Fruit fly (Drosophila melanogaster) whole organism: ENCODE results near the gene Eh.

Experiments used
- CG8478 ChIP-seq: fragments of >200 bp; optimal IDR thresholded peaks from 2 replicates; lab custom pipeline; 2018; ENCODE audit warnings: inconsistent platforms
- Dll ChIP-seq: fragments of >200 bp; optimal IDR thresholded peaks from 2 replicates; lab custom pipeline; 2017
- EcR ChIP-seq, 2 experiments: fragments of >200 bp; optimal IDR thresholded peaks; 2 replicates each; lab custom pipeline; 2017; ENCODE audit warnings: missing biosample characterization in 2 of 2, missing genetic modification characterization in 2 of 2, missing genetic modification reagents in 2 of 2
- pan ChIP-seq: fragments of >200 bp; optimal IDR thresholded peaks from 2 replicates; lab custom pipeline; 2017
- psq ChIP-seq: fragments of >200 bp; optimal IDR thresholded peaks from 2 replicates; lab custom pipeline; 2017
- usp ChIP-seq: fragments of >200 bp; optimal IDR thresholded peaks from 2 replicates; lab custom pipeline; 2017; ENCODE audit warnings: missing biosample characterization, missing genetic modification characterization, mixed read lengths

Gene Eh

dm6 chr3R:17425417-17425915, 23.2 kb downstream of the Eh start, which contains the start of gene cysu:
cysu (plus strand) TSS chr3R:17425768.
- no peak for TF ChIP-seq EcR (GFP tag; optimal IDR thresholded peaks at IDR 0.05; lab: Kevin White, UChicago)
- no peak for TF ChIP-seq psq (lab: Kevin White, UChicago)
- TF ChIP-seq Dll (lab: Kevin White, UChicago), result no peak
- TF ChIP-seq CG8478 (lab: Kevin White, UChicago), result no peak
- no peak for TF ChIP-seq pan

DNA sequence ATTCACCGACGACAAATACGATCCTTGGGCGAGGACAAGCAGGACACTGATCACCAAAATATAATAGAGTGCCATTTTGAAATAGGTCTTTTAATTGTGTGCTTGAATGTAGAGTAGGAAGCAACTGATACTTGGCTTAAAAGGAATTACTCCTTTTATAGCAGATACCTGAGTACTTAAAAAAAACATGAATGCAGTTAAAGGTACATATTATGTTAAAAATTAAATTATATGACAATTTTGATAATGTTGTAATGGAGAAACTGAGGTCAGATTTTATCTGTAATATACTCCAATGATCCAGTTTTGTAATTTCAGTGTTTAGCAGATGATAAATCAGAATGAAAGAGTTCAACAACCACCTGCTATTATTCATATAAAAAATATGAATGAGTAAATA, 26.6 kb downstream of the Eh start, which contains the start of gene CG14332:
Gene CG14332 (minus strand): TSS at position 101 of the 400 bp plus-strand sequence.
- TF ChIP-seq usp (GFP tag; lab: Kevin White, UChicago) (no peak), Dll (lab: Kevin White, UChicago) (no peak), pan (no peak), EcR (GFP tag; optimal IDR thresholded peaks at IDR 0.05; lab: Kevin White, UChicago) (no peak)

- TF ChIP-seq EcR (GFP tag; optimal IDR thresholded peaks at IDR 0.05; lab: Kevin White, UChicago) (no peak), psq (lab: Kevin White, UChicago) (no peak), usp (GFP tag; lab: Kevin White, UChicago) (no peak), CG8478 (lab: Kevin White, UChicago) (no peak), pan (no peak), Dll (lab: Kevin White, UChicago) (no peak)
Observed at dm6 chr3R:17420338-17420737, 28.3 kb downstream of the Eh start, which contains the start of gene CG42835. CG42835 (plus strand) TSS chr3R:17420638.

DNA sequence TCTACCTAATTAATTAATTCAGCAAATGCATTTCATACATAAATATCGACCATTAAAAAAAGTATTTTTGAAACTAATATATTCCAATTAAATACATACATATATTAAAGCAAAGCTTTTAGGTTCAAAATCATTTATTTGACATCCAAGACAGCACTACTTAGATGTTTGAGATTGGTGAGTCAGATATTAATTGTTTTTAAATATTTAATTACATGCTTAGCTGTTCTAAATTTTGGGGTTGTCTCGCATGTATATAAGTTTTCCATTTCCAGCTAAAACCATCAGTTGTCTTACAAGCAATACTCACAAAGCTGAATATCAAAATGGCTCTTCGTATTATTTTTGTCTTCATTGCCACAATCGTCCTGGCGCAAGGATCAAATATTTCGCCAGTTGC, 30.2 kb downstream of the Eh start, which contains the start of gene CG42834:
Gene CG42834 (plus strand): TSS at position 301 of the 400 bp plus-strand sequence.
- TF ChIP-seq Dll (lab: Kevin White, UChicago), result no peak
- no peak for TF ChIP-seq EcR (GFP tag; optimal IDR thresholded peaks at IDR 0.05; lab: Kevin White, UChicago)
- no peak for TF ChIP-seq pan
- TF ChIP-seq usp (GFP tag; lab: Kevin White, UChicago), result no peak
- no peak for TF ChIP-seq CG8478 (lab: Kevin White, UChicago)
- TF ChIP-seq psq (lab: Kevin White, UChicago), result no peak

DNA sequence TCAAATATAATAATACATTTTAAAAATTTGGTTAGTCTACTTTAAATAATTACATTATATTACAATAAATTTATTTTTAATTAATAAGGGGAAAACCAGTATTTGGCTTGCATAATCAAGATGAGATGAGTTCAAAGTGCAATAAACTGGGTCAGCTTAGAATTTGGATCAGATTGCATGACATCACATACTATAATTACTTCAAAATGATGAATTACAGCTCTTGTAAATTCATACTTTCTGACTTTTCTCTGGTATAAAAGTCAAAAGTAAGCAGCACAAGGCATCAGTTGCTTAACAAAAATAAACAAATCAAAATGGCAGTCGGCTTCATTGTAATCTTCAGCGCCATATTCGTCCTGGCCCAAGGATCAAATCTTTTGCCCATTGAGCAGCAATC, 31.5 kb downstream of the Eh start, which contains the start of gene CG33333:
Gene CG33333 (plus strand): TSS at position 301 of the 400 bp plus-strand sequence.
- no peak for TF ChIP-seq usp (GFP tag; lab: Kevin White, UChicago)
- no peak for TF ChIP-seq pan
- TF ChIP-seq Dll (lab: Kevin White, UChicago), result no peak
- no peak for TF ChIP-seq EcR (GFP tag; optimal IDR thresholded peaks at IDR 0.05; lab: Kevin White, UChicago)
- TF ChIP-seq CG8478 (lab: Kevin White, UChicago), result no peak
- no peak for TF ChIP-seq psq (lab: Kevin White, UChicago)

dm6 chr3R:17415439-17415838, 33.2 kb downstream of the Eh start, which contains the start of gene CG5866:
CG5866 (plus strand) TSS chr3R:17415739.
- TF ChIP-seq psq (lab: Kevin White, UChicago), result no peak
- no peak for TF ChIP-seq usp (GFP tag; lab: Kevin White, UChicago)
- TF ChIP-seq CG8478 (lab: Kevin White, UChicago), result no peak
- TF ChIP-seq pan, result no peak
- TF ChIP-seq EcR (GFP tag; optimal IDR thresholded peaks at IDR 0.05; lab: Kevin White, UChicago), result no peak
- no peak for TF ChIP-seq Dll (lab: Kevin White, UChicago)

- TF ChIP-seq Dll (lab: Kevin White, UChicago) (no peak), usp (GFP tag; lab: Kevin White, UChicago) (no peak), CG8478 (lab: Kevin White, UChicago) (no peak)
Observed at dm6 chr3R:17413601-17414000, 35.1 kb downstream of the Eh start, which contains the start of gene CG42822. CG42822 (plus strand) TSS chr3R:17413901.

dm6 chr3R:17412458-17413127, 36.1 kb downstream of the Eh start, which contains the start of gene CG42821:
CG42821 (plus strand) TSS chr3R:17413077.
- TF ChIP-seq psq (lab: Kevin White, UChicago) (no peak), CG8478 (lab: Kevin White, UChicago) (no peak), pan (no peak), Dll (lab: Kevin White, UChicago) (no peak), usp (GFP tag; lab: Kevin White, UChicago) (no peak), EcR (GFP tag; optimal IDR thresholded peaks at IDR 0.05; lab: Kevin White, UChicago) (no peak)

DNA sequence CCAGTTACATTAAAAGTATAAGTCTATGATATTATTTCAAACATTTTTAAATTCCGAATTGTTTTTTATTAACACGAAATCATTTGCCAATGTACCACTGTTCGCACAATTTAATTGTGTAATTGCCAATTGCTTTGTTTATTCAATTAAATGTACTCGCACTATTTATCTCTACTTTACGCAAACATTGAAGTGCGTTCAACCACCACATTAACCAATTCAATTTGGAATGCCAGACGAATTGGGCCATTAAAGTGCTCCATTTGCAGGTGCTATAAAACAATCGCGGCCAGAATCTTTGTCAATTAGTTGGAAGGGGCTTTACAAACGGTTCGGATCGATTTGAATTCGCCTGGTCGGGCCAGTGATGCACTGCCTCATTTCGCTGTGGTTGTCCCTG, 37.9 kb downstream of the Eh start, which contains the start of gene CG5863:
Gene CG5863 (plus strand): TSS at position 301 of the 400 bp plus-strand sequence.
- no peak for TF ChIP-seq psq (lab: Kevin White, UChicago)

dm6 chr3R:17409319-17409718, 39.3 kb downstream of the Eh start, which contains the start of gene CG5860:
CG5860 (plus strand) TSS chr3R:17409619.
- TF ChIP-seq Dll (lab: Kevin White, UChicago) (no peak), EcR (GFP tag; optimal IDR thresholded peaks at IDR 0.05; lab: Kevin White, UChicago) (no peak), psq (lab: Kevin White, UChicago) (no peak), pan (no peak), CG8478 (lab: Kevin White, UChicago) (no peak), usp (GFP tag; lab: Kevin White, UChicago) (no peak)

- TF ChIP-seq Dll (lab: Kevin White, UChicago), result no peak
- TF ChIP-seq EcR (GFP tag; optimal IDR thresholded peaks at IDR 0.05; lab: Kevin White, UChicago), result no peak
Observed at dm6 chr3R:17407576-17407975, 41.1 kb downstream of the Eh start, which contains the start of gene CG17283. CG17283 (plus strand) TSS chr3R:17407876.

dm6 chr3R:17406411-17406810, 42.2 kb downstream of the Eh start, which contains the start of the genes CG42824 and CG42798:
CG42824 (minus strand) TSS chr3R:17406511.
CG42798 (plus strand) TSS chr3R:17406678.
- TF ChIP-seq usp (GFP tag; lab: Kevin White, UChicago) (no peak), CG8478 (lab: Kevin White, UChicago) (no peak), psq (lab: Kevin White, UChicago) (no peak), Dll (lab: Kevin White, UChicago) (no peak), pan (no peak), EcR (GFP tag; optimal IDR thresholded peaks at IDR 0.05; lab: Kevin White, UChicago) (no peak)
